Worm (Caenorhabditis elegans): Measurements from ENCODE around the gene sec-16A.2.

DNA sequence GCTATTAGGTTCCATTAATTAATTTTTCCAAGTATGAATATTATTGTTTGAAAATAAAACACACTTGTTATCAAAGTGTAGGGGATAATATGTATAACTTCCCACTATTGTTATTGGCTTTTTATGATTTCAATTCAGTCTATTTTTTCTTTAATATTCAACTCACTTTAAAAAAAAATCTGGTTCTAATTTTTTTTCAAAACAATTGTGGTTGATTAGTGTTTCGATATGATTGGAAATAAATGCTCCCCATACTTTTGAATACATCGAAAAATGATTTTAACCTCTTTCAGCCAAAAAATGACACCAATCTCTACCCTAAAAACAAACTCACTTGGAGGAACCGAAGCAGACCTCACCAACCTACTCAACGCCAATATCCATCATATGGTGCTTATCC lies 53.3 kb downstream of the sec-16A.2 start, which contains the start of gene F55E10.2:
- TF ChIP-seq snpc-4 (tag; optimal IDR thresholded peaks at IDR 0.05) (no peak), nhr-12 (tag; optimal IDR thresholded peaks at IDR 0.05) (no peak), nhr-28 (tag; optimal IDR thresholded peaks at IDR 0.05) (no peak), tbx-8 (GFP tag; optimal IDR thresholded peaks at IDR 0.05) (no peak), unc-39 (tag; optimal IDR thresholded peaks at IDR 0.05) (no peak), zip-8 (tag; optimal IDR thresholded peaks at IDR 0.05) (no peak)
